Fruit fly (Drosophila melanogaster) whole organism, embryonic: ENCODE data around the gene CG13654.

Experiments
- Asciz ChIP-seq: fragments of 200-800 bp; sonication (Bioruptor generic); optimal IDR thresholded peaks from 2 replicates; lab custom pipeline; 2017; ENCODE audit warnings: missing biosample characterization, mild to moderate bottlenecking, missing genetic modification characterization, missing genetic modification reagents
- CG10209 ChIP-seq: fragments of 200-800 bp; sonication (Bioruptor generic); optimal IDR thresholded peaks from 3 replicates; lab custom pipeline; 2017; ENCODE audit warnings: missing biosample characterization, mild to moderate bottlenecking, missing genetic modification characterization, missing genetic modification reagents
- CG10979 ChIP-seq: fragments of 200-800 bp; sonication (Bioruptor generic); optimal IDR thresholded peaks from 2 replicates; lab custom pipeline; 2018; ENCODE audit warnings: missing biosample characterization, mild to moderate bottlenecking, missing genetic modification characterization, moderate library complexity
- CG11093 ChIP-seq: fragments of 200-800 bp; sonication (Bioruptor generic); IDR thresholded peaks from 3 replicates; pipeline ENCODE4 v1.3.6; 2022; ENCODE audit warnings: missing biosample characterization, missing genetic modification characterization
- CG11247 ChIP-seq: fragments of 200-800 bp; sonication (Bioruptor generic); IDR thresholded peaks from 2 replicates; pipeline ENCODE4 v1.3.6; 2022; ENCODE audit warnings: missing biosample characterization, missing genetic modification characterization
- CG12942 ChIP-seq: fragments of 200-800 bp; sonication (Bioruptor generic); optimal IDR thresholded peaks from 3 replicates; lab custom pipeline; 2016; ENCODE audit warnings: missing biosample characterization, missing genetic modification characterization
- CG13624 ChIP-seq: fragments of 200-800 bp; sonication (Bioruptor generic); optimal IDR thresholded peaks from 2 replicates; lab custom pipeline; 2016; ENCODE audit warnings: missing biosample characterization, missing genetic modification characterization
- CG17359 ChIP-seq: fragments of 200-800 bp; sonication (Bioruptor generic); optimal IDR thresholded peaks from 3 replicates; lab custom pipeline; 2018; ENCODE audit warnings: missing biosample characterization, mild to moderate bottlenecking, missing genetic modification characterization, moderate library complexity
- CG17568 ChIP-seq: fragments of 200-800 bp; sonication (Bioruptor generic); optimal IDR thresholded peaks from 2 replicates; lab custom pipeline; 2018; ENCODE audit warnings: missing biosample characterization, mild to moderate bottlenecking, missing genetic modification characterization, moderate library complexity
- CG18011 ChIP-seq: fragments of 200-800 bp; sonication (Bioruptor generic); optimal IDR thresholded peaks from 2 replicates; lab custom pipeline; 2017; ENCODE audit warnings: missing biosample characterization, missing genetic modification characterization, mild to moderate bottlenecking, moderate library complexity, missing genotype
- CG34422 ChIP-seq: fragments of 200-800 bp; sonication (Bioruptor generic); IDR thresholded peaks from 3 replicates; pipeline ENCODE4 v1.3.6; 2022; ENCODE audit warnings: missing biosample characterization, missing genetic modification characterization
- CG4617 ChIP-seq: fragments of 200-800 bp; sonication (Bioruptor generic); optimal IDR thresholded peaks from 3 replicates; lab custom pipeline; 2016; ENCODE audit warnings: missing biosample characterization, missing genetic modification characterization, borderline replicate concordance
- CG5953 ChIP-seq: fragments of 200-800 bp; sonication (Bioruptor generic); IDR thresholded peaks from 2 replicates; pipeline ENCODE4 v1.3.6; 2022; ENCODE audit warnings: missing biosample characterization, missing genetic modification characterization
- CG7271 ChIP-seq: fragments of 200-800 bp; sonication (Bioruptor generic); optimal IDR thresholded peaks from 2 replicates; lab custom pipeline; 2018; ENCODE audit warnings: missing biosample characterization, mild to moderate bottlenecking, missing genetic modification characterization, moderate library complexity
- CG7987 ChIP-seq: fragments of 200-800 bp; sonication (Bioruptor generic); optimal IDR thresholded peaks from 2 replicates; lab custom pipeline; 2018; ENCODE audit warnings: missing biosample characterization, mild to moderate bottlenecking, missing genetic modification characterization, moderate library complexity
- CkIIα-i1 ChIP-seq: fragments of 200-800 bp; sonication (Bioruptor generic); IDR thresholded peaks from 2 replicates; pipeline ENCODE4 v1.3.6; 2022; ENCODE audit warnings: missing biosample characterization, missing genetic modification characterization
- Dip2 ChIP-seq: fragments of 200-800 bp; sonication (Bioruptor generic); IDR thresholded peaks from 2 replicates; pipeline ENCODE4 v1.3.6; 2022; ENCODE audit warnings: missing biosample characterization, missing genetic modification characterization
- Dll ChIP-seq: fragments of 200-800 bp; sonication (Bioruptor generic); IDR thresholded peaks from 4 replicates; pipeline ENCODE4 v1.3.6; 2022; ENCODE audit warnings: missing biosample characterization, missing genetic modification characterization; ENCODE audit not compliant: partially characterized antibody
- Fer1 ChIP-seq: fragments of 200-800 bp; sonication (Bioruptor generic); optimal IDR thresholded peaks from 2 replicates; lab custom pipeline; 2017; ENCODE audit warnings: missing biosample characterization, mild to moderate bottlenecking, missing genetic modification characterization
- HLH54F ChIP-seq: fragments of 200-800 bp; sonication (Bioruptor generic); optimal IDR thresholded peaks from 3 replicates; lab custom pipeline; 2016; ENCODE audit warnings: missing biosample characterization, missing genetic modification characterization
- Kr ChIP-seq: fragments of 200-800 bp; sonication (Bioruptor generic); optimal IDR thresholded peaks from 2 replicates; lab custom pipeline; 2017; ENCODE audit warnings: missing biosample characterization, mild to moderate bottlenecking, missing genetic modification characterization
- Max ChIP-seq: fragments of 200-800 bp; sonication (Bioruptor generic); optimal IDR thresholded peaks from 2 replicates; lab custom pipeline; 2016; ENCODE audit warnings: missing biosample characterization, mild to moderate bottlenecking, missing genetic modification characterization
- Mrtf ChIP-seq: fragments of 200-800 bp; sonication (Bioruptor generic); IDR thresholded peaks from 3 replicates; pipeline ENCODE4 v1.3.6; 2022; ENCODE audit warnings: missing biosample characterization, missing genetic modification characterization
- Myb ChIP-seq: fragments of 200-800 bp; sonication (Bioruptor generic); optimal IDR thresholded peaks from 2 replicates; lab custom pipeline; 2016; ENCODE audit warnings: missing biosample characterization, missing genetic modification characterization
- Ptx1 ChIP-seq: fragments of 200-800 bp; sonication (Bioruptor generic); IDR thresholded peaks from 2 replicates; pipeline ENCODE4 v1.3.6; 2022; ENCODE audit warnings: missing biosample characterization, missing genetic modification characterization
- abd-A ChIP-seq: fragments of 200-800 bp; sonication (Bioruptor generic); optimal IDR thresholded peaks from 3 replicates; lab custom pipeline; 2019; ENCODE audit warnings: missing biosample characterization, mild to moderate bottlenecking, missing genetic modification characterization, moderate library complexity
- ac ChIP-seq: fragments of 200-800 bp; sonication (Bioruptor generic); optimal IDR thresholded peaks from 3 replicates; lab custom pipeline; 2017; ENCODE audit warnings: missing biosample characterization, mild to moderate bottlenecking, missing genetic modification characterization
- ase ChIP-seq: fragments of 200-800 bp; sonication (Bioruptor generic); IDR thresholded peaks from 3 replicates; pipeline ENCODE4 v1.3.6; 2022; ENCODE audit warnings: missing biosample characterization, missing genetic modification characterization
- az2 ChIP-seq: fragments of 200-800 bp; sonication (Bioruptor generic); optimal IDR thresholded peaks from 3 replicates; lab custom pipeline; 2016; ENCODE audit warnings: missing biosample characterization, missing genetic modification characterization
- bowl ChIP-seq: fragments of 200-800 bp; sonication (Bioruptor generic); IDR thresholded peaks from 2 replicates; pipeline ENCODE4 v1.3.6; 2022; ENCODE audit warnings: missing biosample characterization, missing genetic modification characterization
- bsh ChIP-seq, 2 experiments: fragments of 200-800 bp; sonication (Bioruptor generic); optimal IDR thresholded peaks; 2 replicates each; lab custom pipeline; 2017 to 2018; ENCODE audit warnings: mild to moderate bottlenecking in 2 of 2, missing biosample characterization in 2 of 2, missing genetic modification characterization in 2 of 2, moderate library complexity in 1 of 2
- btn ChIP-seq: fragments of 200-800 bp; sonication (Bioruptor generic); optimal IDR thresholded peaks from 2 replicates; lab custom pipeline; 2016; ENCODE audit warnings: missing biosample characterization, missing genetic modification characterization
- chif ChIP-seq, 2 experiments: fragments of 200-800 bp; sonication (Bioruptor generic); optimal IDR thresholded peaks; 3 replicates each; lab custom pipeline; 2016; ENCODE audit warnings: missing biosample characterization in 2 of 2, missing genetic modification characterization in 2 of 2
- chinmo ChIP-seq: fragments of 200-800 bp; sonication (Bioruptor generic); IDR thresholded peaks from 4 replicates; pipeline ENCODE4 v1.3.6; 2022; ENCODE audit warnings: missing biosample characterization, missing genetic modification characterization; ENCODE audit not compliant: partially characterized antibody
- danr ChIP-seq: fragments of 200-800 bp; sonication (Bioruptor generic); IDR thresholded peaks from 2 replicates; pipeline ENCODE4 v1.3.6; 2022; ENCODE audit warnings: missing biosample characterization, missing genetic modification characterization
- disco-r ChIP-seq: fragments of 200-800 bp; sonication (Bioruptor generic); optimal IDR thresholded peaks from 2 replicates; lab custom pipeline; 2016; ENCODE audit warnings: missing biosample characterization, missing genetic modification characterization
- dm ChIP-seq: fragments of 200-800 bp; sonication (Bioruptor generic); optimal IDR thresholded peaks from 3 replicates; lab custom pipeline; 2016; ENCODE audit warnings: missing biosample characterization, missing genetic modification characterization
- dmrt11E ChIP-seq: fragments of 200-800 bp; sonication (Bioruptor generic); optimal IDR thresholded peaks from 3 replicates; lab custom pipeline; 2018; ENCODE audit warnings: missing biosample characterization, mild to moderate bottlenecking, missing genetic modification characterization, moderate library complexity
- eyg ChIP-seq: fragments of 200-800 bp; sonication (Bioruptor generic); optimal IDR thresholded peaks from 3 replicates; lab custom pipeline; 2016; ENCODE audit warnings: missing biosample characterization, missing genetic modification characterization
- gce ChIP-seq: fragments of 200-800 bp; sonication (Bioruptor generic); IDR thresholded peaks from 3 replicates; pipeline ENCODE4 v1.3.6; 2022; ENCODE audit warnings: missing biosample characterization, missing genetic modification characterization
- jigr1 ChIP-seq: fragments of 200-800 bp; sonication (Bioruptor generic); IDR thresholded peaks from 3 replicates; pipeline ENCODE4 v1.3.6; 2022; ENCODE audit warnings: missing biosample characterization, missing genetic modification characterization
- onecut ChIP-seq: fragments of 200-800 bp; sonication (Bioruptor generic); IDR thresholded peaks from 2 replicates; pipeline ENCODE4 v1.3.6; 2022; ENCODE audit warnings: missing biosample characterization, missing genetic modification characterization
- otp ChIP-seq: fragments of 200-800 bp; sonication (Bioruptor generic); IDR thresholded peaks from 3 replicates; pipeline ENCODE4, ENCODE4 v1.3.6; 2022; ENCODE audit warnings: missing biosample characterization, missing genetic modification characterization
- salm ChIP-seq: fragments of 200-800 bp; sonication (Bioruptor generic); optimal IDR thresholded peaks from 2 replicates; lab custom pipeline; 2018; ENCODE audit warnings: missing biosample characterization, mild to moderate bottlenecking, missing genetic modification characterization
- sens ChIP-seq: fragments of 200-800 bp; sonication (Bioruptor generic); peaks from one replicate; lab custom pipeline; 2016; ENCODE audit warnings: missing biosample characterization, missing genetic modification characterization
- stc ChIP-seq: fragments of 200-800 bp; sonication (Bioruptor generic); IDR thresholded peaks from 2 replicates; pipeline ENCODE4 v1.3.6; 2022; ENCODE audit warnings: missing biosample characterization, missing genetic modification characterization
- tna ChIP-seq: fragments of 200-800 bp; sonication (Bioruptor generic); IDR thresholded peaks from 2 replicates; pipeline ENCODE4 v1.3.6; 2022; ENCODE audit warnings: missing biosample characterization, missing genetic modification characterization; ENCODE audit not compliant: partially characterized antibody
- zen ChIP-seq: fragments of 200-800 bp; sonication (Bioruptor generic); optimal IDR thresholded peaks from 3 replicates; lab custom pipeline; 2018; ENCODE audit warnings: missing biosample characterization, mild to moderate bottlenecking, missing genetic modification characterization, moderate library complexity
- zen2 ChIP-seq: fragments of 200-800 bp; sonication (Bioruptor generic); IDR thresholded peaks from 3 replicates; pipeline ENCODE4 v1.3.6; 2022; ENCODE audit warnings: missing biosample characterization, missing genetic modification characterization; ENCODE audit not compliant: partially characterized antibody
- zfh2 ChIP-seq: fragments of 200-800 bp; sonication (Bioruptor generic); optimal IDR thresholded peaks from 2 replicates; lab custom pipeline; 2016; ENCODE audit warnings: missing biosample characterization, missing genetic modification characterization

Gene CG13654

dm6 chr3R:25207405-25208003 is 7.9 kb downstream of the CG13654 start (continued):
- TF ChIP-seq Kr (GFP tag; lab: Kevin White, UChicago) = no peak
- no peak for TF ChIP-seq Dip2 (GFP tag; lab: Robert Waterston, UW)
- TF ChIP-seq CG4617 (GFP tag; lab: Kevin White, UChicago) = peak; percentile 12
- no peak for TF ChIP-seq chinmo (GFP tag; lab: Robert Waterston, UW)
- peak; percentile 75 for TF ChIP-seq az2 (GFP tag; lab: Kevin White, UChicago)
- peak; percentile 80 for TF ChIP-seq CG10979 (tag; lab: Kevin White, UChicago)
- no peak for TF ChIP-seq CkIIα-i1 (GFP tag; lab: Robert Waterston, UW)
- peak; percentile 61 for TF ChIP-seq ase (GFP tag; lab: Robert Waterston, UW)
- no peak for TF ChIP-seq CG7271 (tag; lab: Kevin White, UChicago)
- TF ChIP-seq jigr1 (GFP tag; lab: Robert Waterston, UW) = no peak
- no peak for TF ChIP-seq zen2 (GFP tag; lab: Robert Waterston, UW)
- TF ChIP-seq zen (tag; lab: Kevin White, UChicago) = peak; percentile 27
- TF ChIP-seq dmrt11E = peak; percentile 76
- TF ChIP-seq tna (GFP tag; lab: Robert Waterston, UW) = no peak
- peak; percentile 68 for TF ChIP-seq onecut (GFP tag; lab: Robert Waterston, UW)
- no peak for TF ChIP-seq bowl (GFP tag; lab: Robert Waterston, UW)
- no peak for TF ChIP-seq CG5953 (GFP tag; lab: Robert Waterston, UW)
- peak; percentile 79 for TF ChIP-seq danr (GFP tag; lab: Robert Waterston, UW)
- peak; percentile 75 to 82 for TF ChIP-seq bsh (GFP tag; optimal IDR thresholded peaks at IDR 0.05; lab: Kevin White, UChicago)
- no peak for TF ChIP-seq CG13624
- TF ChIP-seq Myb = no peak
- peak; percentile 58; the same call in 1 of the 3 replicates for TF ChIP-seq CG34422 (GFP tag; lab: Robert Waterston, UW)
- TF ChIP-seq CG18011 = peak; percentile 7
- peak; percentile 54 for TF ChIP-seq Max
- TF ChIP-seq Ptx1 (GFP tag; lab: Robert Waterston, UW) = peak; percentile 71
- peak; percentile 53 for TF ChIP-seq CG12942 (GFP tag; lab: Kevin White, UChicago)
- TF ChIP-seq btn (GFP tag; lab: Kevin White, UChicago) = no peak
- TF ChIP-seq otp = peak; percentile 60; the same call in 2 of the 3 replicates
- TF ChIP-seq abd-A (tag; lab: Kevin White, UChicago) = no peak
- TF ChIP-seq salm (tag; lab: Kevin White, UChicago) = peak; percentile 68
- TF ChIP-seq chif (GFP tag; optimal IDR thresholded peaks at IDR 0.05; lab: Kevin White, UChicago) = peak in 1 of 2 experiments; percentile 56
- TF ChIP-seq CG17568 = peak; percentile 50
- peak; percentile 72 for TF ChIP-seq CG10209
- TF ChIP-seq stc (GFP tag; lab: Robert Waterston, UW) = peak; percentile 83
- TF ChIP-seq disco-r = no peak
- TF ChIP-seq CG11247 (GFP tag; lab: Robert Waterston, UW) = no peak
- TF ChIP-seq ac (GFP tag; lab: Kevin White, UChicago) = peak; percentile 18
- peak; percentile 16 for TF ChIP-seq CG7987 (GFP tag; lab: Kevin White, UChicago)
- TF ChIP-seq CG11093 = 0 out of 3 replicates have a peak, but pooled peaks have one; percentile 28
- TF ChIP-seq HLH54F (GFP tag; lab: Kevin White, UChicago) = peak; percentile 39
- peak; percentile 60; the same call in 1 of the 3 replicates for TF ChIP-seq gce (GFP tag; lab: Robert Waterston, UW)
- TF ChIP-seq sens (GFP tag; lab: Kevin White, UChicago) = peak; percentile 91
- TF ChIP-seq dm (GFP tag; lab: Kevin White, UChicago) = no peak
- peak; percentile 79 for TF ChIP-seq CG17359
- peak; percentile 72 for TF ChIP-seq Asciz
- peak; percentile 33 for TF ChIP-seq zfh2 (GFP tag; lab: Kevin White, UChicago)
- TF ChIP-seq eyg = no peak
- no peak for TF ChIP-seq Dll (GFP tag; lab: Robert Waterston, UW)
- peak; percentile 78 for TF ChIP-seq Fer1 (GFP tag; lab: Kevin White, UChicago)
- peak; percentile 63; the same call in 1 of the 3 replicates for TF ChIP-seq Mrtf (GFP tag; lab: Robert Waterston, UW)
